Worm (Caenorhabditis elegans) whole organism, midembryonic: Measurements from ENCODE around the gene F41G3.6.

Source experiments
- T22C8.4 ChIP-seq: fragments of 200-800 bp; sonication (Bioruptor generic); IDR thresholded peaks from 2 replicates; pipeline ENCODE4 v1.3.6; 2022; ENCODE audit warnings: missing genetic modification characterization, missing compliant biosample characterization
- cog-1 ChIP-seq: sonication (generic microtip); optimal IDR thresholded peaks from 2 replicates; lab custom pipeline; 2016; ENCODE audit warnings: missing genetic modification characterization, missing compliant biosample characterization
- flt-1 ChIP-seq: fragments of 200-800 bp; sonication (Bioruptor generic); IDR thresholded peaks from 2 replicates; pipeline ENCODE4 v1.3.6; 2022; ENCODE audit warnings: missing genetic modification characterization, missing compliant biosample characterization
- klf-2 ChIP-seq: fragments of 200-800 bp; sonication (Bioruptor generic); conservative IDR thresholded peaks from 2 replicates; pipeline ENCODE4 v1.3.6; 2022; ENCODE audit warnings: missing genetic modification reagents, missing genetic modification characterization, missing compliant biosample characterization
- med-1 ChIP-seq: sonication (generic microtip); optimal IDR thresholded peaks from 2 replicates; lab custom pipeline; 2017; ENCODE audit warnings: missing genetic modification characterization, mild to moderate bottlenecking, missing compliant biosample characterization, antibody characterized with exemption, missing genetic modification reagents; ENCODE audit not compliant: insufficient read depth
- ref-1 ChIP-seq: fragments of 200-800 bp; sonication (Bioruptor generic); conservative IDR thresholded peaks from 2 replicates; pipeline ENCODE4 v1.3.6; 2022; ENCODE audit warnings: missing genetic modification reagents, missing genetic modification characterization, missing compliant biosample characterization
- ztf-23 ChIP-seq: fragments of 200-800 bp; sonication (Bioruptor generic); IDR thresholded peaks from 2 replicates; pipeline ENCODE4 v1.3.6; 2022; ENCODE audit warnings: missing genetic modification reagents, missing genetic modification characterization, missing compliant biosample characterization
- ztf-29 ChIP-seq: fragments of 200-800 bp; sonication (Bioruptor generic); IDR thresholded peaks from 2 replicates; pipeline ENCODE4 v1.3.6; 2022; ENCODE audit warnings: missing genetic modification reagents, missing genetic modification characterization, missing compliant biosample characterization

- no peak for TF ChIP-seq ref-1
- no peak for TF ChIP-seq med-1
- peak; percentile 50; the same call in 1 of the 2 replicates for TF ChIP-seq ztf-23 (GFP tag; lab: Robert Waterston, UW)
- no peak for TF ChIP-seq flt-1
- TF ChIP-seq T22C8.4 (GFP tag; lab: Robert Waterston, UW) = no peak
- peak; percentile 26 for TF ChIP-seq cog-1
- TF ChIP-seq klf-2 (GFP tag; lab: Robert Waterston, UW) = no peak
- no peak for TF ChIP-seq ztf-29 (GFP tag; lab: Robert Waterston, UW)
These were observed 8.0 kb upstream of the F41G3.6 start, which contains the start of gene T14B4.3 for ce11 chrII:6734674-6735073.
